Fruit fly (Drosophila melanogaster) whole organism, wandering third instar larva: ENCODE measurements around the gene mRpL4.

Experiments
- Abd-B ChIP-seq: fragments of >200 bp; optimal IDR thresholded peaks from 2 replicates; lab custom pipeline; 2017; ENCODE audit warnings: missing biosample characterization, missing genetic modification characterization
- CG32264 ChIP-seq: fragments of 200-800 bp; sonication (Bioruptor generic); optimal IDR thresholded peaks from 2 replicates; lab custom pipeline; 2016; ENCODE audit warnings: missing biosample characterization, missing genetic modification characterization
- CG9705 ChIP-seq: fragments of 200-800 bp; sonication (Bioruptor generic); optimal IDR thresholded peaks from 2 replicates; lab custom pipeline; 2018; ENCODE audit warnings: missing biosample characterization, mild to moderate bottlenecking, missing genetic modification characterization
- Dif ChIP-seq: fragments of 200-275, 200-300 bp; sonication (Bioruptor generic); optimal IDR thresholded peaks from 2 replicates; lab custom pipeline; 2018; ENCODE audit warnings: missing biosample characterization, missing genetic modification characterization; ENCODE audit not compliant: partially characterized antibody
- GATAd ChIP-seq: sonication (Bioruptor generic); optimal IDR thresholded peaks from 2 replicates; lab custom pipeline; 2016; ENCODE audit warnings: missing biosample characterization, missing genetic modification characterization
- HLH106 ChIP-seq: fragments of 200-800 bp; optimal IDR thresholded peaks from 3 replicates; lab custom pipeline; 2019; ENCODE audit warnings: missing biosample characterization, mild to moderate bottlenecking, missing genetic modification characterization, moderate library complexity
- Hnf4 ChIP-seq: fragments of 200-800 bp; sonication (Bioruptor generic); optimal IDR thresholded peaks from 2 replicates; lab custom pipeline; 2016; ENCODE audit warnings: missing biosample characterization, mild to moderate bottlenecking, missing genetic modification characterization
- Hr78 ChIP-seq: fragments of >200 bp; optimal IDR thresholded peaks from 2 replicates; lab custom pipeline; 2017; ENCODE audit warnings: missing biosample characterization, missing genetic modification characterization
- Hr83 ChIP-seq: fragments of 200-300 bp; sonication (Bioruptor generic); optimal IDR thresholded peaks from 2 replicates; lab custom pipeline; 2016; ENCODE audit warnings: missing biosample characterization, mild to moderate bottlenecking, missing genetic modification characterization, moderate library complexity; ENCODE audit not compliant: poor library complexity, severe bottlenecking
- Jra ChIP-seq: sonication (Bioruptor generic); optimal IDR thresholded peaks from 2 replicates; lab custom pipeline; 2016; ENCODE audit warnings: missing biosample characterization, missing genetic modification characterization
- Mio ChIP-seq: sonication (Bioruptor generic); optimal IDR thresholded peaks from 2 replicates; lab custom pipeline; 2016; ENCODE audit warnings: missing biosample characterization, missing genetic modification characterization
- Myc ChIP-seq: fragments of >200 bp; optimal IDR thresholded peaks from 2 replicates; lab custom pipeline; 2017
- N ChIP-seq: fragments of >200 bp; optimal IDR thresholded peaks from 2 replicates; lab custom pipeline; 2018; ENCODE audit warnings: missing biosample characterization, missing external identifiers, missing genetic modification characterization
- Rel ChIP-seq, 2 experiments: fragments of 200-800 bp; sonication (Bioruptor generic) in 1 of 2; optimal IDR thresholded peaks; 2 replicates in 1 of 2; 3 replicates in 1 of 2; lab custom pipeline; 2016 to 2019; ENCODE audit warnings: mild to moderate bottlenecking in 2 of 2, missing biosample characterization in 2 of 2, missing genetic modification characterization in 2 of 2, moderate library complexity in 1 of 2
- Sp1 ChIP-seq: fragments of 200-800 bp; sonication (Bioruptor generic); optimal IDR thresholded peaks from 3 replicates; lab custom pipeline; 2019; ENCODE audit warnings: missing biosample characterization, mild to moderate bottlenecking, missing genetic modification characterization, moderate library complexity
- brk ChIP-seq: fragments of 200-800 bp; sonication (Bioruptor generic); optimal IDR thresholded peaks from 2 replicates; lab custom pipeline; 2016; ENCODE audit warnings: missing biosample characterization, mild to moderate bottlenecking, missing genetic modification characterization
- dl ChIP-seq, 2 experiments: fragments of 175-275, 200-275 bp in 1 of 2; fragments of 200-275 bp in 1 of 2; sonication (Bioruptor generic); optimal IDR thresholded peaks; lab custom pipeline; 2018; ENCODE audit warnings: mild to moderate bottlenecking in 2 of 2, missing biosample characterization in 2 of 2, missing genetic modification characterization in 2 of 2, moderate library complexity in 2 of 2; ENCODE audit not compliant: partially characterized antibody in 2 of 2, insufficient read depth in 1 of 2
- dmrt93B ChIP-seq: fragments of 200-800 bp; sonication (Bioruptor generic); optimal IDR thresholded peaks from 2 replicates; lab custom pipeline; 2018; ENCODE audit warnings: missing biosample characterization, mild to moderate bottlenecking, missing genetic modification characterization
- foxo ChIP-seq, 2 experiments: fragments of 200-800 bp; sonication (Bioruptor generic); optimal IDR thresholded peaks; 2 replicates in 1 of 2; 3 replicates in 1 of 2; lab custom pipeline; 2016 to 2017; ENCODE audit warnings: missing biosample characterization in 2 of 2, missing genetic modification characterization in 2 of 2
- fru ChIP-seq: fragments of 200-800 bp; sonication (Bioruptor generic); optimal IDR thresholded peaks from 3 replicates; lab custom pipeline; 2016; ENCODE audit warnings: missing biosample characterization, mild to moderate bottlenecking, missing genetic modification characterization
- h ChIP-seq: fragments of 200-800 bp; sonication (Bioruptor generic); optimal IDR thresholded peaks from 3 replicates; lab custom pipeline; 2016; ENCODE audit warnings: missing biosample characterization, mild to moderate bottlenecking, missing genetic modification characterization
- lola ChIP-seq: fragments of >200 bp; optimal IDR thresholded peaks from 2 replicates; lab custom pipeline; 2017; ENCODE audit warnings: missing biosample characterization, missing genetic modification characterization
- pan ChIP-seq: fragments of >200 bp; optimal IDR thresholded peaks from 2 replicates; lab custom pipeline; 2017
- psq ChIP-seq: fragments of 200-800 bp; sonication (Bioruptor generic); optimal IDR thresholded peaks from 3 replicates; lab custom pipeline; 2017; ENCODE audit warnings: missing biosample characterization, mild to moderate bottlenecking, missing genetic modification characterization, moderate library complexity
- rgr ChIP-seq: fragments of 200-800 bp; sonication (Bioruptor generic); optimal IDR thresholded peaks from 3 replicates; lab custom pipeline; 2016; ENCODE audit warnings: missing biosample characterization, mild to moderate bottlenecking, missing genetic modification characterization
- sage ChIP-seq: fragments of 200-800 bp; sonication (Bioruptor generic); optimal IDR thresholded peaks from 2 replicates; lab custom pipeline; 2016; ENCODE audit warnings: missing biosample characterization, mild to moderate bottlenecking, missing genetic modification characterization
- sv ChIP-seq: fragments of 200-800 bp; sonication (Bioruptor generic); optimal IDR thresholded peaks from 3 replicates; lab custom pipeline; 2016; ENCODE audit warnings: missing biosample characterization, missing genetic modification characterization
- usp ChIP-seq: fragments of >200 bp; optimal IDR thresholded peaks from 2 replicates; lab custom pipeline; 2017; ENCODE audit warnings: missing biosample characterization, missing genetic modification characterization
- woc ChIP-seq: sonication (Bioruptor generic); optimal IDR thresholded peaks from 2 replicates; lab custom pipeline; 2016; ENCODE audit warnings: missing biosample characterization, mild to moderate bottlenecking, missing genetic modification characterization

The mRpL4 gene

dm6 chr2L:16316410-16316809 lies 12.5 kb downstream of the mRpL4 start:
- TF ChIP-seq Rel (GFP tag; optimal IDR thresholded peaks at IDR 0.05; lab: Kevin White, UChicago) (no peak), Rel (tag; optimal IDR thresholded peaks at IDR 0.05; lab: Kevin White, UChicago) (peak; percentile 27), CG9705 (no peak)

DNA sequence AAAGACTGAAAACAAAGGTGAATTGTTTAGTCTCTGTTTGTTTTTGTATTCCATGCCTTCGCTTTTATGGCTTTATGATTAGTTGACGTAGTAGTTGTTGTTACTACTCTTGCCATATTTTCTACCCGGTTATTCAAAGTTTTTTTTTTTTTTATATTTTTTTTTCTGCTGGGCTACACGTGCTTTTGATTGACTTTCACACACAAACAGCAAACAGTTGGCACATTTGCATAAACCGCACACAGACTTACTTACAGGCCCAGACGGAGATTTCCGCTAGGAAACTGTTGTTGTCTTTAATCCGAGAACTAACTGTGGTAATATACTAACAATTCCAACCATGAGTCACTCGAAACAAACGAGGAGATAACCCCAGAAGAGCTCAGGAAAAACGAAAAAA lies 13.1 kb downstream of the mRpL4 start:
- TF ChIP-seq Mio (GFP tag; lab: Kevin White, UChicago) (no peak), pan (lab: Kevin White, UChicago) (no peak), Hr78 (GFP tag; lab: Kevin White, UChicago) (no peak), foxo (GFP tag; optimal IDR thresholded peaks at IDR 0.05; lab: Kevin White, UChicago) (no peak), Myc (no peak), dmrt93B (GFP tag; lab: Kevin White, UChicago) (no peak), Jra (GFP tag; lab: Kevin White, UChicago) (no peak), Rel (GFP tag; optimal IDR thresholded peaks at IDR 0.05; lab: Kevin White, UChicago) (no peak), Rel (tag; optimal IDR thresholded peaks at IDR 0.05; lab: Kevin White, UChicago) (no peak), brk (GFP tag; lab: Kevin White, UChicago) (no peak), HLH106 (no peak), usp (GFP tag; lab: Kevin White, UChicago) (no peak), dl (GFP tag; optimal IDR thresholded peaks at IDR 0.05; lab: Kevin White, UChicago; ENCODE audit: insufficient read depth in 1 of 2, partially characterized antibody in 2 of 2) (no peak), lola (no peak), sv (GFP tag; lab: Kevin White, UChicago) (no peak)

- TF ChIP-seq Rel (GFP tag; optimal IDR thresholded peaks at IDR 0.05; lab: Kevin White, UChicago) = no peak
- TF ChIP-seq Rel (tag; optimal IDR thresholded peaks at IDR 0.05; lab: Kevin White, UChicago) = peak; percentile 95
- peak; percentile 68 for TF ChIP-seq fru (GFP tag; lab: Kevin White, UChicago)
- peak in 1 of 2 experiments; percentile 23 for TF ChIP-seq foxo (GFP tag; optimal IDR thresholded peaks at IDR 0.05; lab: Kevin White, UChicago)
- no peak for TF ChIP-seq GATAd (GFP tag; lab: Kevin White, UChicago)
- TF ChIP-seq woc (GFP tag; lab: Kevin White, UChicago) = peak; percentile 0
- TF ChIP-seq Sp1 (GFP tag; lab: Kevin White, UChicago) = peak; percentile 28
- TF ChIP-seq sage (GFP tag; lab: Kevin White, UChicago) = peak; percentile 29
- peak; percentile 31 for TF ChIP-seq h (GFP tag; lab: Kevin White, UChicago)
- no peak for TF ChIP-seq Abd-B (GFP tag; lab: Kevin White, UChicago)
- no peak for TF ChIP-seq Hnf4 (GFP tag; lab: Kevin White, UChicago)
- TF ChIP-seq CG9705 = peak; percentile 18
- no peak for TF ChIP-seq Hr83 (GFP tag; lab: Kevin White, UChicago)
- TF ChIP-seq dl (GFP tag; optimal IDR thresholded peaks at IDR 0.05; lab: Kevin White, UChicago; ENCODE audit: insufficient read depth in 1 of 2, partially characterized antibody in 2 of 2) = peak; percentile 66 to 86
- no peak for TF ChIP-seq Myc
- no peak for TF ChIP-seq N (GFP tag; lab: Kevin White, UChicago)
- TF ChIP-seq Jra (GFP tag; lab: Kevin White, UChicago) = no peak
- no peak for TF ChIP-seq sv (GFP tag; lab: Kevin White, UChicago)
- TF ChIP-seq rgr = no peak
These were observed 13.9 kb downstream of the mRpL4 start for dm6 chr2L:16315027-16315426.

dm6 chr2L:16310648-16311047 lies 18.3 kb downstream of the mRpL4 start, which contains the start of the genes cni and fzy:
cni (minus strand) TSS chr2L:16310726.
fzy (plus strand) TSS chr2L:16310956.
- peak; percentile 42 for TF ChIP-seq Hr83 (GFP tag; lab: Kevin White, UChicago)
- no peak for TF ChIP-seq CG32264 (GFP tag; lab: Kevin White, UChicago)
- TF ChIP-seq usp (GFP tag; lab: Kevin White, UChicago) = no peak
- TF ChIP-seq Hnf4 (GFP tag; lab: Kevin White, UChicago) = peak; percentile 25
- TF ChIP-seq Dif (GFP tag; lab: Kevin White, UChicago) = no peak
- no peak for TF ChIP-seq lola
- TF ChIP-seq Abd-B (GFP tag; lab: Kevin White, UChicago) = no peak
- TF ChIP-seq psq (GFP tag; lab: Kevin White, UChicago) = no peak
- TF ChIP-seq sage (GFP tag; lab: Kevin White, UChicago) = peak; percentile 49
- TF ChIP-seq Jra (GFP tag; lab: Kevin White, UChicago) = peak; percentile 23
- TF ChIP-seq Rel (GFP tag; optimal IDR thresholded peaks at IDR 0.05; lab: Kevin White, UChicago) = no peak
- TF ChIP-seq Rel (tag; optimal IDR thresholded peaks at IDR 0.05; lab: Kevin White, UChicago) = peak; percentile 99
- TF ChIP-seq N (GFP tag; lab: Kevin White, UChicago) = no peak
- peak; percentile 38 for TF ChIP-seq rgr
- peak in 1 of 2 experiments; percentile 17 for TF ChIP-seq foxo (GFP tag; optimal IDR thresholded peaks at IDR 0.05; lab: Kevin White, UChicago)
- no peak for TF ChIP-seq h (GFP tag; lab: Kevin White, UChicago)
- TF ChIP-seq CG9705 = no peak
